Worm (Caenorhabditis elegans) whole organism, mixed stage, embryonic: ENCODE measurements around the gene C50F7.5.

ENCODE experiments used
- M03D4.4 ChIP-seq: sonication (generic microtip); optimal IDR thresholded peaks from 2 replicates; lab custom pipeline; 2017; ENCODE audit warnings: mild to moderate bottlenecking, missing genetic modification characterization, missing compliant biosample characterization
- bed-3 ChIP-seq: fragments of 200-800 bp; sonication (Bioruptor generic); optimal IDR thresholded peaks from 3 replicates; lab custom pipeline; 2018; ENCODE audit warnings: mild to moderate bottlenecking, missing genetic modification characterization, moderate library complexity, missing compliant biosample characterization
- ceh-39 ChIP-seq: fragments of 150-350 bp; optimal IDR thresholded peaks from 2 replicates; lab custom pipeline; 2014; ENCODE audit warnings: missing biosample characterization, missing genetic modification characterization
- cnd-1 ChIP-seq: fragments of 200-800 bp; sonication (Bioruptor generic); optimal IDR thresholded peaks from 2 replicates; lab custom pipeline; 2018; ENCODE audit warnings: mild to moderate bottlenecking, missing genetic modification characterization, missing compliant biosample characterization
- elt-1 ChIP-seq: sonication (generic microtip); optimal IDR thresholded peaks from 2 replicates; lab custom pipeline; 2017; ENCODE audit warnings: missing genetic modification characterization, mild to moderate bottlenecking, missing compliant biosample characterization, antibody characterized with exemption, moderate library complexity, borderline replicate concordance; ENCODE audit not compliant: insufficient read depth
- flh-1 ChIP-seq: fragments of 200-800 bp; sonication (Bioruptor generic); optimal IDR thresholded peaks from 2 replicates; lab custom pipeline; 2018; ENCODE audit warnings: mild to moderate bottlenecking, missing genetic modification characterization, moderate library complexity, missing compliant biosample characterization
- hlh-1 ChIP-seq: fragments of 150-350 bp; optimal IDR thresholded peaks from 2 replicates; lab custom pipeline; 2014; ENCODE audit warnings: missing biosample characterization, missing genetic modification reagents, missing genetic modification characterization
- lin-32 ChIP-seq: fragments of 200-800 bp; sonication (Bioruptor generic); optimal IDR thresholded peaks from 2 replicates; lab custom pipeline; 2018; ENCODE audit warnings: mild to moderate bottlenecking, missing genetic modification characterization, missing compliant biosample characterization
- mab-5 ChIP-seq: fragments of 150-350 bp; optimal IDR thresholded peaks from 2 replicates; lab custom pipeline; 2014; ENCODE audit warnings: missing biosample characterization, missing genetic modification characterization
- mep-1 ChIP-seq: fragments of 150-350 bp; optimal IDR thresholded peaks from 2 replicates; lab custom pipeline; 2017; ENCODE audit warnings: missing biosample characterization, missing genetic modification reagents, missing genetic modification characterization, inconsistent platforms
- nhr-2 ChIP-seq: fragments of 150-350 bp; optimal IDR thresholded peaks from 2 replicates; lab custom pipeline; 2014; ENCODE audit warnings: missing biosample characterization, missing genetic modification characterization
- nhr-237 ChIP-seq: fragments of 150-350 bp; optimal IDR thresholded peaks from 2 replicates; lab custom pipeline; 2014; ENCODE audit warnings: missing biosample characterization, missing genetic modification characterization
- nhr-28 ChIP-seq: fragments of 150-350 bp; optimal IDR thresholded peaks from 2 replicates; lab custom pipeline; 2014; ENCODE audit warnings: missing biosample characterization, missing genetic modification characterization
- pha-4 ChIP-seq: fragments of 150-350 bp; optimal IDR thresholded peaks from 2 replicates; lab custom pipeline; 2018; ENCODE audit warnings: missing biosample characterization, missing genetic modification reagents, missing genetic modification characterization
- sem-2 ChIP-seq: fragments of 200-800 bp; sonication (Bioruptor generic); optimal IDR thresholded peaks from 2 replicates; lab custom pipeline; 2018; ENCODE audit warnings: mild to moderate bottlenecking, missing genetic modification characterization, missing compliant biosample characterization
- snpc-4 ChIP-seq: fragments of 150-350 bp; optimal IDR thresholded peaks from 2 replicates; lab custom pipeline; 2014; ENCODE audit warnings: missing biosample characterization, missing genetic modification characterization
- sptf-1 ChIP-seq: sonication (generic microtip); optimal IDR thresholded peaks from 2 replicates; lab custom pipeline; 2017; ENCODE audit warnings: mild to moderate bottlenecking, missing genetic modification characterization, moderate library complexity, missing compliant biosample characterization
- tbx-8 ChIP-seq: fragments of 200-800 bp; sonication (Bioruptor generic); optimal IDR thresholded peaks from 2 replicates; lab custom pipeline; 2018; ENCODE audit warnings: mild to moderate bottlenecking, missing genetic modification characterization, moderate library complexity, missing compliant biosample characterization
- unc-39 ChIP-seq: fragments of 150-350 bp; optimal IDR thresholded peaks from 2 replicates; lab custom pipeline; 2014; ENCODE audit warnings: missing biosample characterization, missing genetic modification characterization
- unc-62 ChIP-seq: fragments of 150-350 bp; optimal IDR thresholded peaks from 2 replicates; lab custom pipeline; 2014; ENCODE audit warnings: missing biosample characterization, missing genetic modification reagents, missing genetic modification characterization
- zip-8 ChIP-seq: fragments of 150-350 bp; optimal IDR thresholded peaks from 2 replicates; lab custom pipeline; 2014; ENCODE audit warnings: missing biosample characterization, missing genetic modification characterization
- ztf-11 ChIP-seq: fragments of 150-350 bp; optimal IDR thresholded peaks from 2 replicates; lab custom pipeline; 2014; ENCODE audit warnings: missing biosample characterization, missing genetic modification characterization

Gene C50F7.5

DNA sequence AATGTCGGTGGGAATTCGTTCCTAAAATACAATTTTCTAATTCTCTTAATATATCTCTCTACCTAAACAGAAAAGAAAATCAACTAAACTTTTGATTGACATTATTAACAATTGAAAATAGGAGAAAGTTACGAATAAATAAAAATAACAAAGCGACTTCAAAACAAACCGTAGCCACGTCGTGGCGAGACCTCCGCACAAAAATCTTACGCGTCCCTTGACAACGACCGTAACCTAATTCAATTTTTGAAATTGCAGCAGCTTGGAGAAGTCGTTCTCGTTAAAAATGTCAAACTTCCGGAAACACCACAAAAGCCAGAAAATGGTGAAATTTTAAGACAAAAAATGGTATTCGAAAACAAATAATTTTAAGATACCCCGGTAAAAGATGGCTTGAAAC is 37.8 kb downstream of the C50F7.5 start:
- no peak for TF ChIP-seq tbx-8
- TF ChIP-seq hlh-1 (tag; lab: Kevin White, UChicago) = no peak
- TF ChIP-seq zip-8 (tag; lab: Kevin White, UChicago) = no peak
- no peak for TF ChIP-seq elt-1 (tag; lab: Kevin White, UChicago)
- TF ChIP-seq mab-5 (tag; lab: Kevin White, UChicago) = no peak
- no peak for TF ChIP-seq unc-62
- no peak for TF ChIP-seq unc-39
- no peak for TF ChIP-seq flh-1 (GFP tag; lab: Kevin White, UChicago)
- no peak for TF ChIP-seq cnd-1 (tag; lab: Kevin White, UChicago)
- no peak for TF ChIP-seq lin-32
- no peak for TF ChIP-seq nhr-2 (tag; lab: Kevin White, UChicago)
- no peak for TF ChIP-seq bed-3
- TF ChIP-seq ceh-39 (tag; lab: Kevin White, UChicago) = no peak
- no peak for TF ChIP-seq sptf-1

DNA sequence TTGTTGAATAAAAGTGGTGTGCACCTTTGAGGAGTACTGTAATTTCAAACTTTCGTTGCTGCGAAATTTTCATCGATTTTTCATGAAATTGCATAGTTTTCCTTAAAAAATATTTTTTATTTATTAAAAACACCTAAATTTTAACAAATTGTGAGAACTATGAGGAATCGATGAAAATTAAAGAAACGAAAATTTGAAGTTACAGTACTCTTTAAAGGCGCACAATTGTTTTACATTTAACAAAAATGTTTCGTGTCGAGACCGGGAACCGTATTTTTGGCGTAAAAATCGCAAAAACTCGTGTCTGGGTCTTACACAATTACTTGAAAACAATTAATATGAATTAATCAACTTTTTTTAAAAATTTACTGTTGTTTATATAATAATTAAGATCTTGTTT is 43.6 kb downstream of the C50F7.5 start, which contains the start of gene rdl-1:
TSS of gene rdl-1 (minus strand) at position 101 of the 400 bp plus-strand sequence.
- TF ChIP-seq snpc-4 (tag; lab: Kevin White, UChicago) = no peak
- no peak for TF ChIP-seq bed-3
- no peak for TF ChIP-seq mab-5 (tag; lab: Kevin White, UChicago)
- no peak for TF ChIP-seq nhr-28 (tag; lab: Kevin White, UChicago)
- no peak for TF ChIP-seq sem-2 (GFP tag; lab: Kevin White, UChicago)
- no peak for TF ChIP-seq cnd-1 (tag; lab: Kevin White, UChicago)
- TF ChIP-seq M03D4.4 (tag; lab: Kevin White, UChicago) = no peak

DNA sequence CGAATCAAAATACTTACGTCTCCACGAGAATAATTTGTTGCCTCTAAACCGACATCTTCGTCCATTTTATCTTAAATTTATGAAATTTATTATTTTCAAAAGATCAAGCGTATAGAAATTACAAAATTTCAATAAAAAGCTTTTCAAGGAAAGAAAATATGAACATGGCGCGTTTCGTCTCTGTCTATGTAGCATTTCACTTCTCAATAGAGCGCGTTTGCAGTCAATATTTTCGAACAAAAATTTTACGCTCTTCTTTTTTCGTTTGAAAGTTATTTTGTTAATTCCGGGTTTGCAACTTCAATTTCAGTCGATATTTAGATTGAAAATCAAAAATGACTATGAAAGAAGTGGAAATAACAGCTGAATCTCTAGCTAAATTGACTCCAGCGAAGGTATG is 47.7 kb downstream of the C50F7.5 start, which contains the start of the genes hcf-1 and swd-2.2:
TSS of gene hcf-1 (minus strand) at position 70 of the 400 bp plus-strand sequence.
TSS of gene swd-2.2 (plus strand) at position 206 of the 400 bp plus-strand sequence.
- TF ChIP-seq tbx-8 = no peak
- peak; percentile 26 for TF ChIP-seq nhr-237 (tag; lab: Kevin White, UChicago)
- peak; percentile 21 for TF ChIP-seq pha-4 (tag; lab: Kevin White, UChicago)
- TF ChIP-seq mep-1 = peak; percentile 40
- no peak for TF ChIP-seq sem-2 (GFP tag; lab: Kevin White, UChicago)
- no peak for TF ChIP-seq zip-8 (tag; lab: Kevin White, UChicago)
- no peak for TF ChIP-seq ztf-11 (tag; lab: Kevin White, UChicago)

DNA sequence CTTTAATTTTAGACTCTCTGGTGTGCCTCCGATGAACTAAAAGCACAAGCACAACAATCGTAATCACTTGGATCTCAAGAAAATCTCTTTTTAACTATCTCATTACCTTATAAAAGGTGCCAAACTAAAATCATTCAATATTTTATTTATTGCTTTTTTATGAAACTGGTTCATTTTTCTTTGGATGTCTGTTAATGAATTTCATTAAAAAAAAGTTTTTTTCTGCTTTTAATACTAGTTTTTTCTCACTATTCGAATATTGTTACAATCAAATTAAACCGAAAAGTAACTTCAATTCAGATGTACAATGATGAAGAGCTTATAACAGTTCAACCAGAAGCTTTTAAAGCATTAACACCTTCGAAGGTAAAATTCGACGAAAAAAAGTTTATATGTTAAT is 49.2 kb downstream of the C50F7.5 start, which contains the start of gene swd-2.1:
TSS of gene swd-2.1 (plus strand) at position 301 of the 400 bp plus-strand sequence.
- no peak for TF ChIP-seq sptf-1
